Fruit fly (Drosophila melanogaster): ENCODE measurements around the gene Rad60.

Gene Rad60

dm6 chr3R:23223151-23223810, 28.0 kb downstream of the Rad60 start:
- no peak for TF ChIP-seq CG17806 (tag; optimal IDR thresholded peaks at IDR 0.05)
- TF ChIP-seq EcR (GFP tag; optimal IDR thresholded peaks at IDR 0.05) = no peak
- no peak for TF ChIP-seq Ets98B (GFP tag; IDR thresholded peaks at IDR 0.05)
- TF ChIP-seq CG4496 (GFP tag; IDR thresholded peaks at IDR 0.05) = no peak
- no peak for TF ChIP-seq Snoo (tag; optimal IDR thresholded peaks at IDR 0.05)
- no peak for TF ChIP-seq gl (tag; optimal IDR thresholded peaks at IDR 0.05)
- TF ChIP-seq Pif1B (GFP tag; optimal IDR thresholded peaks at IDR 0.05) = no peak
- no peak for TF ChIP-seq CG34367 (tag; optimal IDR thresholded peaks at IDR 0.05)
- TF ChIP-seq CG32121 (GFP tag; IDR thresholded peaks at IDR 0.05) = no peak
- TF ChIP-seq CG12605 (GFP tag; IDR thresholded peaks at IDR 0.05) = no peak
- TF ChIP-seq CG9948 (tag; optimal IDR thresholded peaks at IDR 0.05) = no peak
- TF ChIP-seq CG14655 (GFP tag; optimal IDR thresholded peaks at IDR 0.05) = no peak
- TF ChIP-seq fd96Ca (GFP tag; IDR thresholded peaks at IDR 0.05) = no peak
- TF ChIP-seq CG10348 (GFP tag; IDR thresholded peaks at IDR 0.05) = no peak
- no peak for TF ChIP-seq Pif1A (GFP tag; optimal IDR thresholded peaks at IDR 0.05)
- TF ChIP-seq CG8159 (tag; optimal IDR thresholded peaks at IDR 0.05) = no peak
- no peak for TF ChIP-seq D1 (tag; optimal IDR thresholded peaks at IDR 0.05)

DNA sequence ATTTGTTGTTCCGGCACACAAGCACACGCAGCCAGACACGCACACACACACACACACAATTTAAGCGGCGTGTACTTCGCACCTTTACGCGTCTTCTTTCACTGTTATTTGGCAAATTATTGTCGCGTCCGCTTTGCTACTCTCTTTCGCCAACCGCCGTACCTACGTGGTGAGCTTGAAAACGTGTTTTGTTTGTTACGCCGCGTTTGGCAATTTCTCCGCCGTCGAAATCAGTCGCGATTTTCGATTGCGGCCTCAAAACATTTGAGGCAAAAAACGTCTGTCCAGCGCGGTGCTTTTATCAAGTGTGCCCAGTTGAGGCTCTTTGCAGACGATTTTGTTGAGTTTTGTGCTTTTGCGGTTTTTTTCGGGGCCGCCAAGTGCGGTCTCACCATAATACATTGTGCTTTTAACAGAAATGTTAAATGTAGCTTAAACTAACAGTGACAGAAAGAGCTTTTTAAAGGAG, 29.6 kb downstream of the Rad60 start:
- TF ChIP-seq CG17806 (tag; optimal IDR thresholded peaks at IDR 0.05) = peak; percentile 7
- TF ChIP-seq CG13204 (GFP tag; optimal IDR thresholded peaks at IDR 0.05) = peak; percentile 3
- peak; percentile 7 for TF ChIP-seq CG15710 (tag; optimal IDR thresholded peaks at IDR 0.05)
- TF ChIP-seq CG12605 (GFP tag; IDR thresholded peaks at IDR 0.05) = no peak
- no peak for TF ChIP-seq CG32121 (GFP tag; IDR thresholded peaks at IDR 0.05)
- no peak for TF ChIP-seq fd96Ca (GFP tag; IDR thresholded peaks at IDR 0.05)
- TF ChIP-seq Snoo (tag; optimal IDR thresholded peaks at IDR 0.05) = peak; percentile 38
- peak; percentile 53; the same call in 2 of the 3 replicates for TF ChIP-seq CG4496 (GFP tag; IDR thresholded peaks at IDR 0.05)
- peak; percentile 47 for TF ChIP-seq gl (tag; optimal IDR thresholded peaks at IDR 0.05)
- TF ChIP-seq EcR (GFP tag; optimal IDR thresholded peaks at IDR 0.05) = peak; percentile 32

DNA sequence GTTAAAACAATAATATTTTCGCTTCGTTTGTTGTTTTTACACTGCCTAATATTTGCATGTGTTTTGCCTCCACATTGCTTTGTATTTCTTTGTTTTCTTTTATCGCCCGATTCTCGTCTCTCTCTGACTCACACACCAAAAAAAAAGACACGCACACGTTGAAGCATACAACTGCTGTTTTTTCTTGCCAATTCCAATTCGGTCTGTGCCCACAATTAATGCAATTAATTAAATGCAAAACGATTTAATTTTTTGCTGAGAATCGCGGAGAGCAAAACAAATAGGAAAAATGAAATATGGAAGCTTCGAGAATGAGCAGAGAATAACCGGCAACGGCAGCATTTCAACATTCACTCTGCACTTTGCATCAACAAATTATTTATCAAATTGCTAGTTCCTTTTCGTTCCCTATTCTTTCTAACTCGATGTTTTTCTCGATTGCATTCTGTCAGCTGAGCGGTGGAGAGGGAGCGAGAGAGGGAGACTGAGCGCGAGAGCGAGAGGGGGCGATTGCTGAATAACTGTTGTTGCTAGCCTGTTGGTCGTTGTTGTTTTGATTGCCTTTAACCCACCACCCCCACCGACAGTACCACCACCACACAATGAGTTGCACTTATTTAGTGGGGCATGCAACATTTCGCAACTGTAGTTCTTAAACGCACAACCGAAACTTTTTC, 30.1 kb downstream of the Rad60 start:
- TF ChIP-seq Pif1B (GFP tag; optimal IDR thresholded peaks at IDR 0.05) (no peak), CG32121 (GFP tag; IDR thresholded peaks at IDR 0.05) (no peak), CG9948 (tag; optimal IDR thresholded peaks at IDR 0.05) (no peak), Pif1A (GFP tag; optimal IDR thresholded peaks at IDR 0.05) (no peak), rn (GFP tag; IDR thresholded peaks at IDR 0.05) (no peak), CG10348 (GFP tag; IDR thresholded peaks at IDR 0.05) (no peak), CG14655 (GFP tag; optimal IDR thresholded peaks at IDR 0.05) (peak; percentile 10), fd96Ca (GFP tag; IDR thresholded peaks at IDR 0.05) (0 out of 3 replicates have a peak, but pooled peaks have one; percentile 15), CG17806 (tag; optimal IDR thresholded peaks at IDR 0.05) (no peak), gl (tag; optimal IDR thresholded peaks at IDR 0.05) (no peak), CG4496 (GFP tag; IDR thresholded peaks at IDR 0.05) (no peak), Snoo (tag; optimal IDR thresholded peaks at IDR 0.05) (no peak), Ets98B (GFP tag; IDR thresholded peaks at IDR 0.05) (no peak), D1 (tag; optimal IDR thresholded peaks at IDR 0.05) (no peak), CG13204 (GFP tag; optimal IDR thresholded peaks at IDR 0.05) (no peak), CG8159 (tag; optimal IDR thresholded peaks at IDR 0.05) (peak; percentile 15), CG12605 (GFP tag; IDR thresholded peaks at IDR 0.05) (no peak), CG34367 (tag; optimal IDR thresholded peaks at IDR 0.05) (no peak), CG15710 (tag; optimal IDR thresholded peaks at IDR 0.05) (no peak), CG8301 (tag; optimal IDR thresholded peaks at IDR 0.05) (no peak), EcR (GFP tag; optimal IDR thresholded peaks at IDR 0.05) (no peak)

DNA sequence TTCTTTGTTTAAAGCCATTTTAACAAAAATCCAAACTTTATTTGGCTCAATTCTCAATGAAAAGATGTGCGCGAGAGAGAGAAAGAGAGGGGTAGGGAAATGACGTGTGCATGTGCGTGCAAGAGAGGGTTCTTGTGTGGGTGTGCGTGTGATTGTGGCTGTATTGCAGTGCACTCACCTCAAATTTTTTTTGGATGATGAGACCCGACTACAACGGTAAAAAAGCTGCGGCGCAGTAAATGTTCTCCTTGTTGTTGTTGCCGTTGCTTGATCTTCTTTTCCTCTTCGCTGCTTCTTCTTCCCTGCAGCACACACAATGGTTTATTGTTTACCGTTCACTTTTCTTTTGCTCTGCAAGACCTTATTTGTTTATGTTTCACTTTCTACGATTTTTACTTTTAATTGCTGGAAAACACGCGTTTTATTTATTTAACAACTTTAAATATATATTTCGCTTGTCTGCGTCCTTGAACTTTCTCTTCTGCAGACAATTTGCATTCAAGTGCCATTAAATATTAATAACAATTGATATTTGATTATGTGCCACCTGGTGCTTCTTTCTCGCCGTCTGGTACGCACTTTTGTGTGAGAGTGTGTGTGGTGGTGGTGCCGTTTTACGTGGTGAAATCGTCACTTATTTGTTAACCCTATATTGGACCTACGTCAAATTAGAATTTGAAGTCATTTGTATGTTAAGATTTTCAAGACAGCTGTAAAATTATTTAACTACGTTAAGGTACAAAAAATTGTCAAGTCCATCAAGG, 30.9 kb downstream of the Rad60 start:
- TF ChIP-seq CG32121 (GFP tag; IDR thresholded peaks at IDR 0.05) (no peak), EcR (GFP tag; optimal IDR thresholded peaks at IDR 0.05) (peak; percentile 88), CG4496 (GFP tag; IDR thresholded peaks at IDR 0.05) (peak; percentile 16; the same call in 1 of the 3 replicates)

dm6 chr3R:23217142-23217771, 34.0 kb downstream of the Rad60 start:
- TF ChIP-seq CG14655 (GFP tag; optimal IDR thresholded peaks at IDR 0.05) (no peak), Pif1B (GFP tag; optimal IDR thresholded peaks at IDR 0.05) (no peak), CG15710 (tag; optimal IDR thresholded peaks at IDR 0.05) (no peak), CG34367 (tag; optimal IDR thresholded peaks at IDR 0.05) (no peak), CG17806 (tag; optimal IDR thresholded peaks at IDR 0.05) (no peak)

- TF ChIP-seq D1 (tag; optimal IDR thresholded peaks at IDR 0.05) (no peak), Ets98B (GFP tag; IDR thresholded peaks at IDR 0.05) (no peak), CG8301 (tag; optimal IDR thresholded peaks at IDR 0.05) (no peak), CG4496 (GFP tag; IDR thresholded peaks at IDR 0.05) (no peak), gl (tag; optimal IDR thresholded peaks at IDR 0.05) (no peak), CG15710 (tag; optimal IDR thresholded peaks at IDR 0.05) (no peak), Pif1A (GFP tag; optimal IDR thresholded peaks at IDR 0.05) (no peak), CG34367 (tag; optimal IDR thresholded peaks at IDR 0.05) (no peak), CG12605 (GFP tag; IDR thresholded peaks at IDR 0.05) (no peak)
These were observed 35.9 kb downstream of the Rad60 start for dm6 chr3R:23215434-23215730.
